Fruit fly (Drosophila melanogaster): ENCODE measurements around the gene CG43248.

CG43248 gene

DNA sequence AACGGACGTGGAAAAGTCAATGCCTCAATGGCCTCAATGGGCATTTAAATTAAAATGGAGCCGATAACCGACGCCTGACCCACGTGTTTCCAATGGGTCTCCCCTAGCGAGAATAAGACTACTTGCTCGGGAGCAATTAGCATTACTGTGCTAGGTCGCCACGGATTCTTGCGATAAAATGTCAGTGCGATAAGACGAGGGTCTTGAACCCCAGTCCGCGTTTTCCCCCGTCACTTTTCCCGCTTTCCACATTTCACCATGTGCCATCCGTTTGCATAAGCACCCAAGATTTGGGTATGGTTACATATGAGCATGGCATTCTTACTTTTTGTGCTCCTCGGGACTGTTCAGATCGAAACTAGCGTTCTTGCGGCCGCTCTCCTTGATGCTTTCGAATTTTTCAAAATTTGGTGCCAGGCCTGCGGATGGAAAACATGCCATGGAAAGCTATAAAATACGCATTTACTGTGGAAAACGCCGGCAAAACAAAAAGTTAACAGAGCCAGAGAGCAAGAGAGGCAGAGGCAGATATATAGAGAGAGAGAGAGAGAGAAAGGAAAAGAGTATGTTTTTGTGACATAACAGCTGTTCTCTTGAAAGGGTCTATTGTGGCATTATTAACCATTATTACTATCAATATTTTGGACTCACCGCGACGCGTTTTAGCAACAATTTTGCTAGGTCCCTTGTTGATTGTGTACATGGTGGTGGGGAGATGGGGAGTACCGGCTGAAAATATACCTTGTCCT is 24.0 kb downstream of the CG43248 start:
- TF ChIP-seq Sp1 (GFP tag; optimal IDR thresholded peaks at IDR 0.05) = no peak
- peak; percentile 92 for TF ChIP-seq Dif (GFP tag; optimal IDR thresholded peaks at IDR 0.05; ENCODE audit: partially characterized antibody)
- peak; percentile 80 to 81 for TF ChIP-seq dl (GFP tag; optimal IDR thresholded peaks at IDR 0.05; ENCODE audit: insufficient read depth in 1 of 2, partially characterized antibody in 2 of 2)
- no peak for TF ChIP-seq Rel (GFP tag; optimal IDR thresholded peaks at IDR 0.05)
- TF ChIP-seq Rel (tag; optimal IDR thresholded peaks at IDR 0.05) = peak; percentile 95

DNA sequence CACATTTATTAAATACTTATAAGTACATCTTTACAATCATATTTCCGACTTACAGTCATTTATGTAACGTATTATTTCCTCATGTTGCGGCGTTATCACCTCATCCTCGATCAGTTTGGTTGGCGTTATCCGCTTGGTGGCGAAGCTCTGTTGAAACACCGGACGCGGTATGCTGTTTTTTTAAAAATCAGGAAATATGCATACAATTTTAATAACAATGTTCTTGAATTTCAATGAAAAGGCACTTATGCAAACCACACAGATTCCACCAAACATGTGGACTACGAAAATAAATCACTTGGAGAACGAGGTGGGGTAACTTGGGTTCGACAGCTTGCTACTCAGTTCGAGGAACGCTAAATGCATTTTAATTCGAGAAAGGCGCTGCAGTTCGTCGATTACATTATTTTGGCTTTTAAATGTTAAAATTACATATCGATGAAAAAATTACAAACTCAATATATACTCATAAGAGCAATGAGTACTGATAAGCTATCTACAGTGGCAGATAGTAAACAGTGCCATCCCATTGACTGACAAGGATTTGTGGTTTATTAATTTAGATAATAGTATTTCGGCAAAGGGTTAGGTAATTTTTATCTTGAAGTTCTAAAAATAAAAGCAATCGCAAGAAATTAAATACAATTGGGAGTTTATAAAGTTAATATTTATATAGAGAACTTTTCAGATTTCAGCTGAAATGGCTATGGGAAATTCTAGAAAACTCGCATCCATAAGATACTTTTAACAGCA is 24.9 kb downstream of the CG43248 start:
- TF ChIP-seq sage (GFP tag; optimal IDR thresholded peaks at IDR 0.05) (peak; percentile 2), GATAd (GFP tag; optimal IDR thresholded peaks at IDR 0.05) (no peak)

DNA sequence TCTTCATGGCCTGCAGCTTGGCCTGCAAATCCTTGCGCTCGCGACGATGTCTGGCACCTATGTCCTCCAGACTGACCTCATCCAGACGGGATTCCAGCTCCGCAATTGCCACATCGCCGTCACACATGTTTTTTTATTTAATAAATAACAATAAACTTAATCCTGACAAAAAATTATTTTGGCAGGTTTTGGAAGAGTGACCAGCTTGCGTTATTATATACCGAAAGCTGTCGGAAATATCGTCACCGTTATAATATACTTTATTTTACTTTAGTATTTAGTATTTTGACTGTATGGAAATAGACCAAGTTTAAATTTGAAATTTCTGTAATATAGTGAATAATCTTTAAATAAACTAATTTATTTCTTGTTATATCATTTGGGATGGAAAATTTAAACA is 26.6 kb downstream of the CG43248 start, which contains the start of gene CG7857:
Gene CG7857, minus strand, starts transcription at position 208 of the 400 bp plus-strand sequence.
- TF ChIP-seq Rel (GFP tag; optimal IDR thresholded peaks at IDR 0.05) = no peak
- peak; percentile 29 for TF ChIP-seq Rel (tag; optimal IDR thresholded peaks at IDR 0.05)
- TF ChIP-seq sage (GFP tag; optimal IDR thresholded peaks at IDR 0.05) = peak; percentile 14
- no peak for TF ChIP-seq psq (GFP tag; optimal IDR thresholded peaks at IDR 0.05)

DNA sequence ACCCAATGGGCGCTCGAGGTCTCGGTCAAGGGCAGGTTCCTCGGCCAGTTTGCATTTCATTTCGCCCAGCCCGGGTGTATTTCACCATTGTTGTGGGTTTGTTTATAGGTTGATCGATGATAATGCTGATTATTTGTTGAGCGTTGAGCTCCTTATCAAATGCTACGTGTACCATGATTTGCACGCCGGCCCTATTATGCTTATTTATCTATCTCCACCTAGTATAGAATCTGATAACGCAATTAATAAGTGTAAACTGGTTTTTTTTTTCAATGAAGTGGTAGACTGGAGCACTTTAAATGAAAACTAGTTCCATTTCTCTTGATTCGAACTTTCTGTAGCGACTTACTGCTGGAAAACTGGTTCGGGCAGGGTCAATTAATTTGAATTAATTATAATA is 29.0 kb downstream of the CG43248 start:
- TF ChIP-seq brk (GFP tag; optimal IDR thresholded peaks at IDR 0.05) = no peak
- no peak for TF ChIP-seq CrebA (GFP tag; optimal IDR thresholded peaks at IDR 0.05; ENCODE audit: borderline replicate concordance)
- TF ChIP-seq tai (GFP tag; optimal IDR thresholded peaks at IDR 0.05) = no peak
- TF ChIP-seq GATAd (GFP tag; optimal IDR thresholded peaks at IDR 0.05) = no peak
- TF ChIP-seq psq (GFP tag; optimal IDR thresholded peaks at IDR 0.05) = no peak
- no peak for TF ChIP-seq Mio (GFP tag; optimal IDR thresholded peaks at IDR 0.05)

DNA sequence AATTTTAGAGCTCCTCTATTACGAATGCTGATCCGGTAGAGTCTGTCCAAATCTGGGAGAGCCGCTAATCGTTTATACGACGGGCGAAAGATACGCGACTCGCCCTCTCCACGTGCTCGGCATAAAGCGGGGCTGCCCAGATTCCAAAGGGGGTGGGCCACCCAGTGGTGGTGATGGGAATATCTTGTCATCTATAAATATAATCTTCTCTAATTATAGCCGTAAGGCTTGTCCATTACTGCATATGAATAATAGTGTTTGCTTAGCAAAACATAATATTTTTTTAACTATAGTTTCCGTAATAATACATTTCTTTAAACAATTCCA is 29.7 kb downstream of the CG43248 start:
- TF ChIP-seq psq (GFP tag; optimal IDR thresholded peaks at IDR 0.05) (no peak), Vsx2 (GFP tag; optimal IDR thresholded peaks at IDR 0.05; ENCODE audit: partially characterized antibody) (no peak), woc (GFP tag; optimal IDR thresholded peaks at IDR 0.05) (peak; percentile 32)

DNA sequence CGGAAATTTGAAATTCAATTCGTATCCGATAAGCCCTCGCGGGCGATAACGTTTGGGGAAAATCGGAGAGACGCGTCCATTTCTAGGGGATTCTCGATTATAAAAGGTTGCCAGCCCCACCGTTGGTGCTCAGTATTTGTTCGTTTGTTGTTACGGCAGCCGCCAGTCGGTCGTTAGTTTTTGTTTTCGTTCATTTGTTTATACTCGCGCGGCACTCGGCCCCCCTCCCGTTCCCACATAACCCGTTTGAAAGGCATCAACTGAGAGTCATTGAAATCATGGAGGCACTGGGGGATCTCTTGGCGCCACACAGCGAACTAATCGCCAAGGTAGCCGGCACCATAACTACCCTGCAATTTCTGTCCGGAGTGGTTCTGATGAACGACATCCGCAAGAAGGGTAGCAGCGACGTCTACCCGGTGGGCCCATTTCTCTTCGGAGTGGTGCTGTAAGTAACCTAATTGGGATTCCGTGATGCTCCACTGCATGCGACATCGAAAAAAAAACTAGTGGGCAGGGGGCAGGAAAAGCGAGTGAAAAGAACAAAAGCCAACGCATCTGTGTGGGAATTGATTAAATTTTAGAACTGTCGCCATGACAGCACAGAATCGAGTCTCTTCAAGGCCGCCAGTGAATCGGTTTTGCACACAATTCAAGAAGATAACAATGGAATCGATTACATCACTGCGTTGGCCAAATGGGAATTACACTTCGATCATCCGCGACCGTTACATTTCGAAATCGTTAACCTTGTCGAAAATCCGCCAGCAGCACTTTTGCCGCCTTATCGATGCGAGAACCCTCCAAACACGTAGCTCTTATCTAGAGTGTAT is 30.2 kb downstream of the CG43248 start, which contains the start of gene CG7272:
Gene CG7272, plus strand, starts transcription at position 126 of the 833 bp plus-strand sequence.
- TF ChIP-seq Hnf4 (GFP tag; optimal IDR thresholded peaks at IDR 0.05) = no peak
- no peak for TF ChIP-seq sage (GFP tag; optimal IDR thresholded peaks at IDR 0.05)
- TF ChIP-seq psq (GFP tag; optimal IDR thresholded peaks at IDR 0.05) = no peak
- no peak for TF ChIP-seq N (GFP tag; optimal IDR thresholded peaks at IDR 0.05)
- no peak for TF ChIP-seq Rel (GFP tag; optimal IDR thresholded peaks at IDR 0.05)
- peak; percentile 96 for TF ChIP-seq Rel (tag; optimal IDR thresholded peaks at IDR 0.05)
- TF ChIP-seq Vsx2 (GFP tag; optimal IDR thresholded peaks at IDR 0.05; ENCODE audit: partially characterized antibody) = no peak
- no peak for TF ChIP-seq dsf (GFP tag; optimal IDR thresholded peaks at IDR 0.05; ENCODE audit: borderline replicate concordance)
- TF ChIP-seq foxo (GFP tag; optimal IDR thresholded peaks at IDR 0.05) = no peak
- peak; percentile 30 for TF ChIP-seq Hr83 (GFP tag; optimal IDR thresholded peaks at IDR 0.05; ENCODE audit: poor library complexity, severe bottlenecking)
- no peak for TF ChIP-seq CrebA (GFP tag; optimal IDR thresholded peaks at IDR 0.05; ENCODE audit: borderline replicate concordance)
- no peak for TF ChIP-seq pan (optimal IDR thresholded peaks at IDR 0.05)
- no peak for TF ChIP-seq brk (GFP tag; optimal IDR thresholded peaks at IDR 0.05)
- TF ChIP-seq usp (GFP tag; optimal IDR thresholded peaks at IDR 0.05) = no peak
- TF ChIP-seq Jra (GFP tag; optimal IDR thresholded peaks at IDR 0.05) = no peak
- peak; percentile 61 for TF ChIP-seq rgr (GFP tag; optimal IDR thresholded peaks at IDR 0.05)
- TF ChIP-seq GATAd (GFP tag; optimal IDR thresholded peaks at IDR 0.05) = no peak
- no peak for TF ChIP-seq sv (GFP tag; optimal IDR thresholded peaks at IDR 0.05)
- peak; percentile 42 for TF ChIP-seq br (GFP tag; optimal IDR thresholded peaks at IDR 0.05)
- TF ChIP-seq HLH106 (tag; optimal IDR thresholded peaks at IDR 0.05) = no peak
- no peak for TF ChIP-seq Myc (optimal IDR thresholded peaks at IDR 0.05)
- TF ChIP-seq lola (GFP tag; optimal IDR thresholded peaks at IDR 0.05) = no peak
- peak; percentile 86 for TF ChIP-seq jim (GFP tag; optimal IDR thresholded peaks at IDR 0.05)
- no peak for TF ChIP-seq CG9705 (GFP tag; optimal IDR thresholded peaks at IDR 0.05)
- TF ChIP-seq tai (GFP tag; optimal IDR thresholded peaks at IDR 0.05) = no peak
- TF ChIP-seq Sp1 (GFP tag; optimal IDR thresholded peaks at IDR 0.05) = peak; percentile 13
- no peak for TF ChIP-seq CG32264 (GFP tag; optimal IDR thresholded peaks at IDR 0.05)
- no peak for TF ChIP-seq Hr78 (GFP tag; optimal IDR thresholded peaks at IDR 0.05)
- no peak for TF ChIP-seq Dfd (GFP tag; optimal IDR thresholded peaks at IDR 0.05)
- TF ChIP-seq Abd-B (GFP tag; optimal IDR thresholded peaks at IDR 0.05) = no peak
- no peak for TF ChIP-seq dmrt93B (GFP tag; optimal IDR thresholded peaks at IDR 0.05)

All from whole organism, wandering third instar larva.